Fruit fly (Drosophila melanogaster) whole organism: ENCODE data around the gene Lrrk.

Experiments used
- CG8478 ChIP-seq: fragments of >200 bp; optimal IDR thresholded peaks from 2 replicates; lab custom pipeline; 2018; ENCODE audit warnings: inconsistent platforms
- Dll ChIP-seq: fragments of >200 bp; optimal IDR thresholded peaks from 2 replicates; lab custom pipeline; 2017
- EcR ChIP-seq, 2 experiments: fragments of >200 bp; optimal IDR thresholded peaks; 2 replicates each; lab custom pipeline; 2017; ENCODE audit warnings: missing biosample characterization in 2 of 2, missing genetic modification characterization in 2 of 2, missing genetic modification reagents in 2 of 2
- pan ChIP-seq: fragments of >200 bp; optimal IDR thresholded peaks from 2 replicates; lab custom pipeline; 2017
- psq ChIP-seq: fragments of >200 bp; optimal IDR thresholded peaks from 2 replicates; lab custom pipeline; 2017
- usp ChIP-seq: fragments of >200 bp; optimal IDR thresholded peaks from 2 replicates; lab custom pipeline; 2017; ENCODE audit warnings: missing biosample characterization, missing genetic modification characterization, mixed read lengths

Gene Lrrk

dm6 chr3R:20677251-20677650 lies 42.0 kb downstream of the Lrrk start, which contains the start of gene CG4000:
CG4000 (minus strand) TSS chr3R:20677351.
- TF ChIP-seq pan (lab: Kevin White, UChicago) (no peak), psq (lab: Kevin White, UChicago) (no peak), EcR (GFP tag; optimal IDR thresholded peaks at IDR 0.05; lab: Kevin White, UChicago) (no peak), CG8478 (no peak), usp (GFP tag; lab: Kevin White, UChicago) (no peak), Dll (lab: Kevin White, UChicago) (no peak)
